Worm (Caenorhabditis elegans): Measurements from ENCODE around the gene C48B4.3.
A peak's percentile ranks its signal among the peaks of the same experiment; 100 is the strongest.

- no peak for TF ChIP-seq unc-62 (GFP tag; optimal IDR thresholded peaks at IDR 0.05)
- TF ChIP-seq nhr-77 (tag; optimal IDR thresholded peaks at IDR 0.05): no peak
- no peak for TF ChIP-seq ztf-11 (tag; optimal IDR thresholded peaks at IDR 0.05)
- no peak for TF ChIP-seq egl-27 (tag; optimal IDR thresholded peaks at IDR 0.05)
- no peak for TF ChIP-seq lin-13 (GFP tag; optimal IDR thresholded peaks at IDR 0.05)
- TF ChIP-seq lin-39 (tag; optimal IDR thresholded peaks at IDR 0.05): no peak
- TF ChIP-seq zag-1 (tag; optimal IDR thresholded peaks at IDR 0.05): no peak
- peak in 1 of 2 experiments; percentile 66 for TF ChIP-seq lsy-2 (tag; optimal IDR thresholded peaks at IDR 0.05)
Observed at ce11 chrIII:9616426-9616825, 34.2 kb upstream of the C48B4.3 start, which contains the start of gene hcp-3.
